3 worm cellular contexts compared by ENCODE assay signal in the genomic region with DNA sequence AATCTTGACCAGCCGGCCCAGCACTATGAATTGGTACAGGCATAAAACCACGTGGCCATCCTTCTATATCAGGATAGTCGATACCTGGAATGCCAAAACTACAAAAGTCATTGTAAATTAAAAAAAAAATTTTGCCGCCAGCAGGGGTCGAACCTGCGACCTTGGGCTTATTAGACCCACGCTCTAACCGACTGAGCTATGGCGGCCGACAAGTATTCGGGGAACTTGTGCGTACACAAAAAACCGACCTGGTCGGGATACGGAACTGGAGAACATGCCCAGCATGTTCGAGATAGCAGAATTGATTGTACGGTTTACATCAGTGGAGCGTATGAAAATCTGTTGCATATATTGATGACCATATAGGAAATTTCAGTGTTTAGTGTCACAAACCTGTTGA.
TF ChIP-seq lines count a peak whose summit lies in the region.

No protein-coding gene starts in this region.

TF ChIP-seq in whole organism, L1 larva, 84 proteins besides CTCF, POLR2A, EP300 and RAD21 (continued from another document and continues in another):
- TF ChIP-seq pag-3 (tag; optimal IDR thresholded peaks at IDR 0.05; lab: Kevin White, UChicago; ENCODE audit: borderline replicate concordance, insufficient read depth) (no peak), mab-9 (GFP tag; IDR thresholded peaks at IDR 0.05; lab: Robert Waterston, UW) (0 out of 2 replicates have a peak, but pooled peaks have one; percentile 43), dsc-1 (tag; optimal IDR thresholded peaks at IDR 0.05; lab: Kevin White, UChicago) (peak; percentile 52), ces-1 (GFP tag; optimal IDR thresholded peaks at IDR 0.05; lab: Kevin White, UChicago) (no peak), lin-35 (GFP tag; optimal IDR thresholded peaks at IDR 0.05; lab: Kevin White, UChicago) (peak; percentile 53 to 77), elt-3 (tag; optimal IDR thresholded peaks at IDR 0.05; lab: Kevin White, UChicago) (peak in 1 of 6 experiments; percentile 59), nhr-19 (GFP tag; conservative IDR thresholded peaks at IDR 0.05; lab: Robert Waterston, UW) (peak; percentile 76), unc-98 (GFP tag; IDR thresholded peaks at IDR 0.05; lab: Robert Waterston, UW) (no peak), zip-4 (GFP tag; optimal IDR thresholded peaks at IDR 0.05; lab: Kevin White, UChicago) (peak; percentile 32), Y116A8C.19 (tag; optimal IDR thresholded peaks at IDR 0.05; lab: Kevin White, UChicago; ENCODE audit: borderline replicate concordance) (no peak), dpl-1 (GFP tag; optimal IDR thresholded peaks at IDR 0.05; lab: Kevin White, UChicago) (peak; percentile 31 to 47 (median 44)), snu-23 (GFP tag; optimal IDR thresholded peaks at IDR 0.05; lab: Kevin White, UChicago) (peak; percentile 79), efl-3 (GFP tag; optimal IDR thresholded peaks at IDR 0.05; lab: Kevin White, UChicago) (no peak), nhr-85 (tag; lab: Kevin White, UChicago) (peak; percentile 81), nhr-76 (tag; optimal IDR thresholded peaks at IDR 0.05; lab: Kevin White, UChicago) (no peak), lir-3 (tag; optimal IDR thresholded peaks at IDR 0.05; lab: Kevin White, UChicago; ENCODE audit: poor library complexity) (peak; percentile 38), mep-1 (tag; optimal IDR thresholded peaks at IDR 0.05; lab: Kevin White, UChicago) (peak; percentile 67), nhr-20 (tag; optimal IDR thresholded peaks at IDR 0.05; lab: Kevin White, UChicago) (peak; percentile 76), C16A3.4 (tag; optimal IDR thresholded peaks at IDR 0.05; lab: Kevin White, UChicago) (peak; percentile 44), lin-14 (GFP tag; optimal IDR thresholded peaks at IDR 0.05; lab: Kevin White, UChicago) (peak; percentile 53), hpl-2 (GFP tag; optimal IDR thresholded peaks at IDR 0.05; lab: Kevin White, UChicago) (no peak), swsn-7 (tag; optimal IDR thresholded peaks at IDR 0.05; lab: Kevin White, UChicago) (peak; percentile 59), mdl-1 (tag; optimal IDR thresholded peaks at IDR 0.05; lab: Kevin White, UChicago) (peak in 1 of 2 experiments; percentile 60), lin-39 (tag; optimal IDR thresholded peaks at IDR 0.05; lab: Kevin White, UChicago) (no peak), ceh-63 (GFP tag; optimal IDR thresholded peaks at IDR 0.05; lab: Kevin White, UChicago) (no peak), nhr-90 (tag; optimal IDR thresholded peaks at IDR 0.05; lab: Kevin White, UChicago; ENCODE audit: poor library complexity) (peak; percentile 74), ceh-90 (tag; optimal IDR thresholded peaks at IDR 0.05; lab: Kevin White, UChicago) (no peak), isw-1 (GFP tag; IDR thresholded peaks at IDR 0.05; lab: Robert Waterston, UW) (no peak; the same call in 1 of the 2 replicates), pax-3 (tag; optimal IDR thresholded peaks at IDR 0.05; lab: Kevin White, UChicago) (peak; percentile 29), lin-15B (tag; optimal IDR thresholded peaks at IDR 0.05; lab: Kevin White, UChicago) (no peak), grh-1 (GFP tag; IDR thresholded peaks at IDR 0.05; lab: Robert Waterston, UW) (0 out of 2 replicates have a peak, but pooled peaks have one; percentile 21), ceh-82 (tag; optimal IDR thresholded peaks at IDR 0.05; lab: Kevin White, UChicago) (peak in 2 of 3 experiments; percentile 11), tbx-2 (tag; optimal IDR thresholded peaks at IDR 0.05; lab: Kevin White, UChicago) (peak; percentile 54), nhr-28 (tag; optimal IDR thresholded peaks at IDR 0.05; lab: Kevin White, UChicago) (no peak), fos-1 (tag; optimal IDR thresholded peaks at IDR 0.05; lab: Kevin White, UChicago) (peak; percentile 29), lin-13 (GFP tag; optimal IDR thresholded peaks at IDR 0.05; lab: Kevin White, UChicago) (peak; percentile 62), fkh-8 (tag; optimal IDR thresholded peaks at IDR 0.05; lab: Kevin White, UChicago) (no peak), snpc-4 (tag; optimal IDR thresholded peaks at IDR 0.05; lab: Kevin White, UChicago) (peak; percentile 98), lsy-2 (tag; optimal IDR thresholded peaks at IDR 0.05; lab: Kevin White, UChicago) (peak; percentile 76 to 79), F16B12.6 (tag; optimal IDR thresholded peaks at IDR 0.05; lab: Kevin White, UChicago) (peak; percentile 26), ceh-8 (GFP tag; optimal IDR thresholded peaks at IDR 0.05; lab: Kevin White, UChicago) (no peak)

TF ChIP-seq in whole organism, L3 larva, 47 proteins besides CTCF, POLR2A, EP300 and RAD21 (continued from another document):
- no peak for TF ChIP-seq elt-1 (tag; optimal IDR thresholded peaks at IDR 0.05; lab: Kevin White, UChicago)
- TF ChIP-seq egl-27 (tag; optimal IDR thresholded peaks at IDR 0.05; lab: Kevin White, UChicago), result no peak
- peak; percentile 9 for TF ChIP-seq jun-1 (tag; optimal IDR thresholded peaks at IDR 0.05; lab: Kevin White, UChicago)
- peak; percentile 46 for TF ChIP-seq nhr-23 (tag; optimal IDR thresholded peaks at IDR 0.05; lab: Kevin White, UChicago)
- no peak for TF ChIP-seq unc-39 (tag; optimal IDR thresholded peaks at IDR 0.05; lab: Kevin White, UChicago)
- TF ChIP-seq zag-1 (tag; optimal IDR thresholded peaks at IDR 0.05; lab: Kevin White, UChicago), result no peak
- no peak for TF ChIP-seq mdl-1 (tag; optimal IDR thresholded peaks at IDR 0.05; lab: Kevin White, UChicago)
- no peak for TF ChIP-seq nhr-67 (tag; optimal IDR thresholded peaks at IDR 0.05; lab: Kevin White, UChicago)
- TF ChIP-seq R02D3.7 (tag; optimal IDR thresholded peaks at IDR 0.05; lab: Kevin White, UChicago), result no peak
- no peak for TF ChIP-seq nhr-77 (tag; optimal IDR thresholded peaks at IDR 0.05; lab: Kevin White, UChicago)
- no peak for TF ChIP-seq ztf-4 (tag; optimal IDR thresholded peaks at IDR 0.05; lab: Kevin White, UChicago)
- peak; percentile 84 for TF ChIP-seq nhr-43 (tag; optimal IDR thresholded peaks at IDR 0.05; lab: Kevin White, UChicago; ENCODE audit: poor library complexity, severe bottlenecking)
- peak; percentile 61 for TF ChIP-seq egl-5 (tag; optimal IDR thresholded peaks at IDR 0.05; lab: Kevin White, UChicago)
- no peak for TF ChIP-seq ceh-16 (tag; optimal IDR thresholded peaks at IDR 0.05; lab: Kevin White, UChicago)
- peak; percentile 79 for TF ChIP-seq nhr-25 (tag; optimal IDR thresholded peaks at IDR 0.05; lab: Kevin White, UChicago)
- no peak for TF ChIP-seq skn-1 (tag; optimal IDR thresholded peaks at IDR 0.05; lab: Kevin White, UChicago)
- peak; percentile 90 for TF ChIP-seq elt-2 (tag; optimal IDR thresholded peaks at IDR 0.05; lab: Kevin White, UChicago)
- no peak for TF ChIP-seq nhr-12 (tag; optimal IDR thresholded peaks at IDR 0.05; lab: Kevin White, UChicago)
- peak; percentile 21 for TF ChIP-seq lin-39 (tag; optimal IDR thresholded peaks at IDR 0.05; lab: Kevin White, UChicago)
- peak; percentile 37 for TF ChIP-seq lin-15B (tag; optimal IDR thresholded peaks at IDR 0.05; lab: Kevin White, UChicago)
- TF ChIP-seq snpc-4 (tag; optimal IDR thresholded peaks at IDR 0.05; lab: Kevin White, UChicago), result peak; percentile 99
- no peak for TF ChIP-seq fkh-2 (tag; optimal IDR thresholded peaks at IDR 0.05; lab: Kevin White, UChicago)
- TF ChIP-seq fos-1 (tag; optimal IDR thresholded peaks at IDR 0.05; lab: Kevin White, UChicago), result no peak
- TF ChIP-seq ceh-28 (tag; optimal IDR thresholded peaks at IDR 0.05; lab: Kevin White, UChicago), result no peak
- no peak for TF ChIP-seq aly-2 (tag; optimal IDR thresholded peaks at IDR 0.05; lab: Kevin White, UChicago)
- TF ChIP-seq ama-1 (optimal IDR thresholded peaks at IDR 0.05; lab: Kevin White, UChicago), result no peak
- no peak for TF ChIP-seq ztf-11 (tag; optimal IDR thresholded peaks at IDR 0.05; lab: Kevin White, UChicago)
- no peak for TF ChIP-seq nhr-237 (tag; optimal IDR thresholded peaks at IDR 0.05; lab: Kevin White, UChicago)

TF ChIP-seq in whole organism, young adult, 124 proteins besides CTCF, POLR2A, EP300 and RAD21 (continued from another document and continues in another):
- peak; percentile 89 for TF ChIP-seq dox-1 (GFP tag; IDR thresholded peaks at IDR 0.05; lab: Robert Waterston, UW)
- no peak for TF ChIP-seq ztf-6 (GFP tag; IDR thresholded peaks at IDR 0.05; lab: Robert Waterston, UW)
- TF ChIP-seq athp-1 (tag; optimal IDR thresholded peaks at IDR 0.05; lab: Kevin White, UChicago), result no peak
- peak; percentile 64 for TF ChIP-seq lin-54 (GFP tag; optimal IDR thresholded peaks at IDR 0.05; lab: Kevin White, UChicago)
- TF ChIP-seq ZK185.1 (tag; optimal IDR thresholded peaks at IDR 0.05; lab: Kevin White, UChicago; ENCODE audit: poor library complexity, severe bottlenecking), result peak; percentile 26
- TF ChIP-seq hlh-26 (GFP tag; conservative IDR thresholded peaks at IDR 0.05; lab: Robert Waterston, UW), result no peak
- TF ChIP-seq nhr-80 (tag; optimal IDR thresholded peaks at IDR 0.05; lab: Kevin White, UChicago), result peak; percentile 1
- TF ChIP-seq somi-1 (GFP tag; optimal IDR thresholded peaks at IDR 0.05; lab: Kevin White, UChicago), result no peak
- TF ChIP-seq Y79H2A.3 (GFP tag; conservative IDR thresholded peaks at IDR 0.05; lab: Robert Waterston, UW), result no peak
- peak; percentile 35 for TF ChIP-seq F23B12.7 (tag; optimal IDR thresholded peaks at IDR 0.05; lab: Kevin White, UChicago; ENCODE audit: insufficient read depth)
- no peak for TF ChIP-seq nfya-2 (GFP tag; IDR thresholded peaks at IDR 0.05; lab: Robert Waterston, UW)
- TF ChIP-seq hlh-12 (tag; optimal IDR thresholded peaks at IDR 0.05; lab: Kevin White, UChicago), result no peak
- peak; percentile 88 for TF ChIP-seq nfyb-1 (GFP tag; IDR thresholded peaks at IDR 0.05; lab: Robert Waterston, UW)
- TF ChIP-seq hsf-1 (GFP tag; IDR thresholded peaks at IDR 0.05; lab: Robert Waterston, UW), result peak; percentile 72
- TF ChIP-seq ceh-79 (tag; optimal IDR thresholded peaks at IDR 0.05; lab: Kevin White, UChicago), result peak; percentile 19
- no peak for TF ChIP-seq pha-4 (tag; optimal IDR thresholded peaks at IDR 0.05; lab: Kevin White, UChicago)
- TF ChIP-seq lsy-27 (tag; optimal IDR thresholded peaks at IDR 0.05; lab: Kevin White, UChicago; ENCODE audit: borderline replicate concordance, insufficient read depth), result no peak
- peak; percentile 86; the same call in 1 of the 2 replicates for TF ChIP-seq aptf-3 (GFP tag; IDR thresholded peaks at IDR 0.05; lab: Robert Waterston, UW)
- no peak for TF ChIP-seq mel-28 (tag; optimal IDR thresholded peaks at IDR 0.05; lab: Kevin White, UChicago; ENCODE audit: borderline replicate concordance)
- peak; percentile 15 for TF ChIP-seq die-1 (tag; optimal IDR thresholded peaks at IDR 0.05; lab: Kevin White, UChicago)
- no peak for TF ChIP-seq Y53F4B.3 (GFP tag; IDR thresholded peaks at IDR 0.05; lab: Robert Waterston, UW)
- TF ChIP-seq tlf-1 (GFP tag; optimal IDR thresholded peaks at IDR 0.05; lab: Kevin White, UChicago), result peak; percentile 43
- TF ChIP-seq sdz-38 (tag; optimal IDR thresholded peaks at IDR 0.05; lab: Kevin White, UChicago), result no peak
- TF ChIP-seq ama-1 (optimal IDR thresholded peaks at IDR 0.05; lab: Kevin White, UChicago), result no peak
- TF ChIP-seq ama-1 (GFP tag; optimal IDR thresholded peaks at IDR 0.05; lab: Kevin White, UChicago), result peak in 1 of 2 experiments; percentile 68
- no peak for TF ChIP-seq ets-4 (GFP tag; optimal IDR thresholded peaks at IDR 0.05; lab: Kevin White, UChicago)
- peak; percentile 67 for TF ChIP-seq K11D2.4 (GFP tag; IDR thresholded peaks at IDR 0.05; lab: Robert Waterston, UW)
- TF ChIP-seq dpff-1 (tag; optimal IDR thresholded peaks at IDR 0.05; lab: Kevin White, UChicago), result no peak
- TF ChIP-seq B0261.1 (tag; optimal IDR thresholded peaks at IDR 0.05; lab: Kevin White, UChicago), result peak; percentile 92
- peak; percentile 20 for TF ChIP-seq hrde-1 (tag; optimal IDR thresholded peaks at IDR 0.05; lab: Kevin White, UChicago; ENCODE audit: borderline replicate concordance)
- peak; percentile 7 for TF ChIP-seq mxl-1 (tag; optimal IDR thresholded peaks at IDR 0.05; lab: Kevin White, UChicago)
- TF ChIP-seq tbp1 (GFP tag; optimal IDR thresholded peaks at IDR 0.05; lab: Kevin White, UChicago), result peak; percentile 99
- TF ChIP-seq sea-2 (GFP tag; IDR thresholded peaks at IDR 0.05; lab: Robert Waterston, UW), result no peak
- peak; percentile 15 for TF ChIP-seq mes-4 (tag; optimal IDR thresholded peaks at IDR 0.05; lab: Kevin White, UChicago)
- TF ChIP-seq lag-1 (GFP tag; IDR thresholded peaks at IDR 0.05; lab: Robert Waterston, UW), result no peak
- no peak for TF ChIP-seq F57A8.1 (GFP tag; optimal IDR thresholded peaks at IDR 0.05; lab: Kevin White, UChicago)
- no peak for TF ChIP-seq F22D6.2 (tag; optimal IDR thresholded peaks at IDR 0.05; lab: Kevin White, UChicago)
- TF ChIP-seq ztf-22 (GFP tag; optimal IDR thresholded peaks at IDR 0.05; lab: Kevin White, UChicago), result no peak
- TF ChIP-seq aptf-2 (GFP tag; conservative IDR thresholded peaks at IDR 0.05; lab: Robert Waterston, UW), result no peak
- TF ChIP-seq F55B11.4 (tag; optimal IDR thresholded peaks at IDR 0.05; lab: Kevin White, UChicago; ENCODE audit: borderline replicate concordance, insufficient read depth), result no peak
- TF ChIP-seq F57C9.4 (tag; optimal IDR thresholded peaks at IDR 0.05; lab: Kevin White, UChicago), result no peak
- TF ChIP-seq nfya-1 (tag; optimal IDR thresholded peaks at IDR 0.05; lab: Kevin White, UChicago; ENCODE audit: borderline replicate concordance, insufficient read depth), result no peak
- TF ChIP-seq let-526 (GFP tag; IDR thresholded peaks at IDR 0.05; lab: Robert Waterston, UW), result 0 out of 2 replicates have a peak, but pooled peaks have one; percentile 19
- TF ChIP-seq bed-2 (GFP tag; IDR thresholded peaks at IDR 0.05; lab: Robert Waterston, UW), result no peak
- TF ChIP-seq dpl-1 (GFP tag; optimal IDR thresholded peaks at IDR 0.05; lab: Kevin White, UChicago), result no peak
- no peak for TF ChIP-seq F52B5.7 (tag; optimal IDR thresholded peaks at IDR 0.05; lab: Kevin White, UChicago)
- no peak for TF ChIP-seq nhr-179 (tag; optimal IDR thresholded peaks at IDR 0.05; lab: Kevin White, UChicago)
- no peak for TF ChIP-seq ceh-58 (GFP tag; IDR thresholded peaks at IDR 0.05; lab: Robert Waterston, UW)
- TF ChIP-seq cebp-1 (GFP tag; IDR thresholded peaks at IDR 0.05; lab: Robert Waterston, UW), result no peak
- TF ChIP-seq cebp-1 (tag; optimal IDR thresholded peaks at IDR 0.05; lab: Kevin White, UChicago), result peak; percentile 53
- no peak for TF ChIP-seq F39B2.1 (GFP tag; IDR thresholded peaks at IDR 0.05; lab: Robert Waterston, UW)
- TF ChIP-seq rcor-1 (GFP tag; IDR thresholded peaks at IDR 0.05; lab: Robert Waterston, UW), result peak; percentile 83
- peak; percentile 91 for TF ChIP-seq him-1 (tag; optimal IDR thresholded peaks at IDR 0.05; lab: Kevin White, UChicago)
- peak; percentile 34 to 66 for TF ChIP-seq rec-8 (tag; optimal IDR thresholded peaks at IDR 0.05; lab: Kevin White, UChicago)
- TF ChIP-seq fkh-3 (tag; optimal IDR thresholded peaks at IDR 0.05; lab: Kevin White, UChicago), result no peak
- no peak for TF ChIP-seq attf-5 (GFP tag; optimal IDR thresholded peaks at IDR 0.05; lab: Kevin White, UChicago)
- no peak for TF ChIP-seq efl-1 (GFP tag; optimal IDR thresholded peaks at IDR 0.05; lab: Kevin White, UChicago)
- 0 out of 2 replicates have a peak, but pooled peaks have one; percentile 16 for TF ChIP-seq egl-44 (GFP tag; IDR thresholded peaks at IDR 0.05; lab: Robert Waterston, UW)
- peak; percentile 86 for TF ChIP-seq ceh-100 (GFP tag; IDR thresholded peaks at IDR 0.05; lab: Robert Waterston, UW)
- TF ChIP-seq ceh-27 (GFP tag; optimal IDR thresholded peaks at IDR 0.05; lab: Kevin White, UChicago), result peak; percentile 30
- peak; percentile 8 for TF ChIP-seq atf-7 (tag; optimal IDR thresholded peaks at IDR 0.05; lab: Kevin White, UChicago)
- peak; percentile 74 for TF ChIP-seq hmg-1.2 (GFP tag; IDR thresholded peaks at IDR 0.05; lab: Robert Waterston, UW)
- no peak for TF ChIP-seq sptf-2 (GFP tag; optimal IDR thresholded peaks at IDR 0.05; lab: Kevin White, UChicago)
- TF ChIP-seq F33H1.4 (GFP tag; IDR thresholded peaks at IDR 0.05; lab: Robert Waterston, UW), result peak; percentile 72
- no peak for TF ChIP-seq Y67H2A.10 (GFP tag; conservative IDR thresholded peaks at IDR 0.05; lab: Robert Waterston, UW)
- TF ChIP-seq B0035.1 (tag; optimal IDR thresholded peaks at IDR 0.05; lab: Kevin White, UChicago), result peak; percentile 41
